Fruit fly (Drosophila melanogaster) whole organism, embryonic: ENCODE data around the gene CG5043.

Experiments used
- Ada2b ChIP-seq: fragments of 200-800 bp; sonication (Bioruptor generic); IDR thresholded peaks from 2 replicates; pipeline ENCODE4 v1.3.6; 2022; ENCODE audit warnings: missing biosample characterization, missing genetic modification characterization
- Atf-2 ChIP-seq: fragments of 200-800 bp; sonication (Bioruptor generic); optimal IDR thresholded peaks from 2 replicates; lab custom pipeline; 2016; ENCODE audit warnings: missing biosample characterization, missing genetic modification characterization
- C15 ChIP-seq: fragments of 200-800 bp; sonication (Bioruptor generic); IDR thresholded peaks from 3 replicates; pipeline ENCODE4 v1.3.6; 2022; ENCODE audit warnings: missing biosample characterization, missing genetic modification characterization
- CG10147 ChIP-seq: fragments of 200-800 bp; sonication (Bioruptor generic); optimal IDR thresholded peaks from 2 replicates; lab custom pipeline; 2019; ENCODE audit warnings: missing biosample characterization, mild to moderate bottlenecking, missing genetic modification characterization, moderate library complexity
- CG10462 ChIP-seq: fragments of 200-800 bp; sonication (Bioruptor generic); optimal IDR thresholded peaks from 2 replicates; lab custom pipeline; 2016; ENCODE audit warnings: missing biosample characterization, missing genetic modification characterization
- CG10654 ChIP-seq: fragments of 200-800 bp; sonication (Bioruptor generic); optimal IDR thresholded peaks from 2 replicates; lab custom pipeline; 2016; ENCODE audit warnings: missing biosample characterization, missing genetic modification characterization
- CG13123 ChIP-seq: fragments of 200-800 bp; sonication (Bioruptor generic); optimal IDR thresholded peaks from 2 replicates; lab custom pipeline; 2016; ENCODE audit warnings: missing biosample characterization, missing genetic modification characterization
- CG1603 ChIP-seq: fragments of 200-800 bp; sonication (Bioruptor generic); optimal IDR thresholded peaks from 2 replicates; lab custom pipeline; 2019; ENCODE audit warnings: missing biosample characterization, mild to moderate bottlenecking, missing genetic modification characterization, moderate library complexity
- CG17568 ChIP-seq: fragments of 200-800 bp; sonication (Bioruptor generic); optimal IDR thresholded peaks from 2 replicates; lab custom pipeline; 2018; ENCODE audit warnings: missing biosample characterization, mild to moderate bottlenecking, missing genetic modification characterization, moderate library complexity
- CG18764 ChIP-seq: fragments of 200-800 bp; sonication (Bioruptor generic); optimal IDR thresholded peaks from 3 replicates; lab custom pipeline; 2016; ENCODE audit warnings: missing biosample characterization, missing genetic modification characterization
- CG32532 ChIP-seq: fragments of 200-800 bp; sonication (Bioruptor generic); IDR thresholded peaks from 2 replicates; pipeline ENCODE4 v1.3.6; 2022; ENCODE audit warnings: missing biosample characterization, missing genetic modification characterization
- CG32772 ChIP-seq: fragments of 200-800 bp; sonication (Bioruptor generic); IDR thresholded peaks from 2 replicates; pipeline ENCODE4 v1.3.6; 2022; ENCODE audit warnings: missing biosample characterization, missing genetic modification characterization
- CG34376 ChIP-seq: fragments of 200-800 bp; sonication (Bioruptor generic); optimal IDR thresholded peaks from 2 replicates; lab custom pipeline; 2018; ENCODE audit warnings: missing biosample characterization, mild to moderate bottlenecking, missing genetic modification characterization
- CG4282 ChIP-seq: fragments of 200-800 bp; sonication (Bioruptor generic); optimal IDR thresholded peaks from 2 replicates; lab custom pipeline; 2016; ENCODE audit warnings: missing biosample characterization, missing genetic modification characterization
- CG4328 ChIP-seq: fragments of 200-800 bp; sonication (Bioruptor generic); optimal IDR thresholded peaks from 3 replicates; lab custom pipeline; 2017; ENCODE audit warnings: missing biosample characterization, missing genetic modification reagents, missing genetic modification characterization
- CG4424 ChIP-seq: fragments of 200-800 bp; sonication (Bioruptor generic); optimal IDR thresholded peaks from 3 replicates; lab custom pipeline; 2016; ENCODE audit warnings: missing biosample characterization, missing genetic modification characterization
- CG4617 ChIP-seq: fragments of 200-800 bp; sonication (Bioruptor generic); optimal IDR thresholded peaks from 3 replicates; lab custom pipeline; 2016; ENCODE audit warnings: missing biosample characterization, missing genetic modification characterization, borderline replicate concordance
- Dbx ChIP-seq: fragments of 200-800 bp; sonication (Bioruptor generic); IDR thresholded peaks from 3 replicates; pipeline ENCODE4 v1.3.6; 2022; ENCODE audit warnings: missing biosample characterization, missing genetic modification characterization
- Fer2 ChIP-seq: fragments of 200-800 bp; sonication (Bioruptor generic); optimal IDR thresholded peaks from 2 replicates; lab custom pipeline; 2018; ENCODE audit warnings: missing biosample characterization, mild to moderate bottlenecking, missing genetic modification characterization, moderate library complexity
- Fer3 ChIP-seq: fragments of 200-800 bp; sonication (Bioruptor generic); optimal IDR thresholded peaks from 2 replicates; lab custom pipeline; 2018; ENCODE audit warnings: missing biosample characterization, mild to moderate bottlenecking, missing genetic modification characterization, moderate library complexity
- HmgZ ChIP-seq: fragments of 200-800 bp; sonication (Bioruptor generic); optimal IDR thresholded peaks from 2 replicates; lab custom pipeline; 2018; ENCODE audit warnings: missing biosample characterization, mild to moderate bottlenecking, missing genetic modification characterization
- MESR4 ChIP-seq: fragments of 200-800 bp; sonication (Bioruptor generic); optimal IDR thresholded peaks from 2 replicates; lab custom pipeline; 2018; ENCODE audit warnings: missing biosample characterization, mild to moderate bottlenecking, missing genetic modification characterization, moderate library complexity
- MTF-1 ChIP-seq: fragments of 200-800 bp; sonication (Bioruptor generic); optimal IDR thresholded peaks from 2 replicates; lab custom pipeline; 2018; ENCODE audit warnings: missing biosample characterization, mild to moderate bottlenecking, missing genetic modification characterization, borderline replicate concordance
- Nf-YB ChIP-seq: fragments of 200-800 bp; sonication (Bioruptor generic); optimal IDR thresholded peaks from 3 replicates; lab custom pipeline; 2019; ENCODE audit warnings: missing biosample characterization, mild to moderate bottlenecking, missing genetic modification characterization, moderate library complexity
- Opbp ChIP-seq: fragments of 200-800 bp; sonication (Bioruptor generic); IDR thresholded peaks from 3 replicates; pipeline ENCODE4 v1.3.6; 2022; ENCODE audit warnings: missing biosample characterization, missing genetic modification characterization; ENCODE audit not compliant: partially characterized antibody
- Ptx1 ChIP-seq: fragments of 200-800 bp; sonication (Bioruptor generic); IDR thresholded peaks from 2 replicates; pipeline ENCODE4 v1.3.6; 2022; ENCODE audit warnings: missing biosample characterization, missing genetic modification characterization
- Rfx ChIP-seq: fragments of 200-800 bp; sonication (Bioruptor generic); IDR thresholded peaks from 2 replicates; pipeline ENCODE4 v1.3.6; 2022; ENCODE audit warnings: missing biosample characterization, missing genetic modification characterization
- Six4 ChIP-seq: fragments of 200-800 bp; sonication (Bioruptor generic); optimal IDR thresholded peaks from 2 replicates; lab custom pipeline; 2016; ENCODE audit warnings: missing biosample characterization, missing genetic modification characterization
- Sox100B ChIP-seq: fragments of 200-800 bp; sonication (Bioruptor generic); optimal IDR thresholded peaks from 3 replicates; lab custom pipeline; 2018; ENCODE audit warnings: missing biosample characterization, mild to moderate bottlenecking, missing genetic modification characterization
- Usf ChIP-seq: fragments of 200-800 bp; sonication (Bioruptor generic); optimal IDR thresholded peaks from 2 replicates; lab custom pipeline; 2017; ENCODE audit warnings: missing genotype, missing biosample characterization, missing genetic modification characterization
- YL-1 ChIP-seq: fragments of 200-800 bp; sonication (Bioruptor generic); optimal IDR thresholded peaks from 3 replicates; lab custom pipeline; 2017; ENCODE audit warnings: missing biosample characterization, mild to moderate bottlenecking, missing genetic modification characterization
- ara ChIP-seq: fragments of 200-800 bp; sonication (Bioruptor generic); IDR thresholded peaks from 2 replicates; pipeline ENCODE4 v1.3.6; 2022; ENCODE audit warnings: missing biosample characterization, missing genetic modification characterization
- ase ChIP-seq: fragments of 200-800 bp; sonication (Bioruptor generic); IDR thresholded peaks from 3 replicates; pipeline ENCODE4 v1.3.6; 2022; ENCODE audit warnings: missing biosample characterization, missing genetic modification characterization
- bigmax ChIP-seq: fragments of 200-800 bp; sonication (Bioruptor generic); optimal IDR thresholded peaks from 2 replicates; lab custom pipeline; 2018; ENCODE audit warnings: missing biosample characterization, mild to moderate bottlenecking, missing genetic modification characterization
- cato ChIP-seq: fragments of 200-800 bp; sonication (Bioruptor generic); optimal IDR thresholded peaks from 2 replicates; lab custom pipeline; 2016; ENCODE audit warnings: missing biosample characterization, missing genetic modification characterization, borderline replicate concordance
- chif ChIP-seq, 2 experiments: fragments of 200-800 bp; sonication (Bioruptor generic); optimal IDR thresholded peaks; 3 replicates each; lab custom pipeline; 2016; ENCODE audit warnings: missing biosample characterization in 2 of 2, missing genetic modification characterization in 2 of 2
- chinmo ChIP-seq: fragments of 200-800 bp; sonication (Bioruptor generic); IDR thresholded peaks from 4 replicates; pipeline ENCODE4 v1.3.6; 2022; ENCODE audit warnings: missing biosample characterization, missing genetic modification characterization; ENCODE audit not compliant: partially characterized antibody
- chn ChIP-seq: fragments of 200-800 bp; sonication (Bioruptor generic); optimal IDR thresholded peaks from 2 replicates; lab custom pipeline; 2016; ENCODE audit warnings: missing biosample characterization, missing genetic modification characterization
- ci ChIP-seq: fragments of 200-800 bp; sonication (Bioruptor generic); IDR thresholded peaks from 3 replicates; pipeline ENCODE4 v1.3.6; 2022; ENCODE audit warnings: missing biosample characterization, missing genetic modification characterization
- dan ChIP-seq: fragments of 200-800 bp; sonication (Bioruptor generic); IDR thresholded peaks from 2 replicates; pipeline ENCODE4 v1.3.6; 2022; ENCODE audit warnings: missing biosample characterization, missing genetic modification characterization
- fd96Cb ChIP-seq: fragments of 200-800 bp; sonication (Bioruptor generic); optimal IDR thresholded peaks from 2 replicates; lab custom pipeline; 2018; ENCODE audit warnings: missing biosample characterization, mild to moderate bottlenecking, missing genetic modification characterization, moderate library complexity
- lab ChIP-seq: fragments of 200-800 bp; sonication (Bioruptor generic); optimal IDR thresholded peaks from 3 replicates; lab custom pipeline; 2017; ENCODE audit warnings: missing biosample characterization, missing genetic modification characterization, mild to moderate bottlenecking, moderate library complexity, missing genetic modification reagents
- pros ChIP-seq: fragments of 200-800 bp; sonication (Bioruptor generic); optimal IDR thresholded peaks from 3 replicates; lab custom pipeline; 2019; ENCODE audit warnings: missing biosample characterization, mild to moderate bottlenecking, missing genetic modification characterization, moderate library complexity
- row ChIP-seq: fragments of 200-800 bp; sonication (Bioruptor generic); IDR thresholded peaks from 3 replicates; pipeline ENCODE4 v1.3.6; 2022; ENCODE audit warnings: missing biosample characterization, missing genetic modification characterization
- sd ChIP-seq: fragments of 200-800 bp; sonication (Bioruptor generic); optimal IDR thresholded peaks from 3 replicates; lab custom pipeline; 2018; ENCODE audit warnings: missing biosample characterization, mild to moderate bottlenecking, missing genetic modification characterization, moderate library complexity
- slp2 ChIP-seq: fragments of 200-800 bp; sonication (Bioruptor generic); optimal IDR thresholded peaks from 2 replicates; lab custom pipeline; 2016; ENCODE audit warnings: missing biosample characterization, missing genetic modification characterization
- ssp ChIP-seq: fragments of 200-800 bp; sonication (Bioruptor generic); IDR thresholded peaks from 2 replicates; pipeline ENCODE4 v1.3.6; 2022; ENCODE audit warnings: missing biosample characterization, missing genetic modification characterization
- stwl ChIP-seq: fragments of 200-800 bp; sonication (Bioruptor generic); optimal IDR thresholded peaks from 3 replicates; lab custom pipeline; 2018; ENCODE audit warnings: missing biosample characterization, mild to moderate bottlenecking, missing genetic modification characterization, moderate library complexity
- tgo ChIP-seq: fragments of 200-800 bp; sonication (Bioruptor generic); IDR thresholded peaks from 3 replicates; pipeline ENCODE4 v1.3.6; 2022; ENCODE audit warnings: missing biosample characterization, missing genetic modification characterization
- twi ChIP-seq: fragments of 200-800 bp; optimal IDR thresholded peaks from 2 replicates; lab custom pipeline; 2019; ENCODE audit warnings: missing biosample characterization, mild to moderate bottlenecking, missing genetic modification characterization, moderate library complexity
- zf30C ChIP-seq: fragments of 200-800 bp; sonication (Bioruptor generic); optimal IDR thresholded peaks from 3 replicates; lab custom pipeline; 2018; ENCODE audit warnings: missing biosample characterization, mild to moderate bottlenecking, missing genetic modification characterization

CG5043 gene

DNA sequence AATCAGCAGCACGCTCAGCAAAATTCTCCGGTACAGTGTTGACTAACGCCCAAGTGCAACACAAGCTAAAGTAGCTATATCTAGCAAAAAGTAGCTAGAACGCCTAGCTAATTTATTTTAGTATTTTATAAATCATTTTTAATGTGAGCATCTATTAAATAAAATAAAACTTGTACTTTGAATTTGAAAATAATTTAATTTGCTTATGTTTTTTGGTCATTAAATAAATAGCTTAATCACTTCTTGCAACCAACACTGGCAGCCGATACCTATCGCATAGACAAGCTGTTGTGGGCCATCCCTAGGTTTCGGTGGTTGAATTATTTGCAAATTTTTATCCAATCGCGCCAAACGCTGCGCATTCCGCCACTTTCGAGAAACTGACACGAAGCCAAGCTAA lies 23.3 kb upstream of the CG5043 start, which contains the start of the genes Polr2J and CG15141 (continued):
- TF ChIP-seq cato (GFP tag; lab: Kevin White, UChicago) (peak; percentile 84), chn (GFP tag; lab: Kevin White, UChicago) (peak; percentile 75), Dbx (GFP tag; lab: Robert Waterston, UW) (peak; percentile 92), Fer2 (tag; lab: Kevin White, UChicago) (peak; percentile 66), stwl (tag; lab: Kevin White, UChicago) (peak; percentile 95), CG18764 (GFP tag; lab: Kevin White, UChicago) (peak; percentile 78), CG10147 (GFP tag; lab: Kevin White, UChicago) (no peak), CG4328 (GFP tag; lab: Kevin White, UChicago) (peak; percentile 70), CG10462 (GFP tag; lab: Kevin White, UChicago) (peak; percentile 73), chif (GFP tag; optimal IDR thresholded peaks at IDR 0.05; lab: Kevin White, UChicago) (peak; percentile 45 to 77), CG1603 (peak; percentile 59), ase (peak; percentile 79), CG32772 (GFP tag; lab: Robert Waterston, UW) (peak; percentile 92), chinmo (GFP tag; lab: Robert Waterston, UW) (no peak), HmgZ (tag; lab: Kevin White, UChicago) (peak; percentile 89), CG32532 (GFP tag; lab: Robert Waterston, UW) (peak; percentile 88), zf30C (GFP tag; lab: Kevin White, UChicago) (no peak), CG4424 (peak; percentile 84), Rfx (GFP tag; lab: Robert Waterston, UW) (peak; percentile 91), YL-1 (peak; percentile 85), Atf-2 (GFP tag; lab: Kevin White, UChicago) (peak; percentile 55), slp2 (GFP tag; lab: Kevin White, UChicago) (peak; percentile 41), C15 (GFP tag; lab: Robert Waterston, UW) (peak; percentile 81; the same call in 2 of the 3 replicates), twi (no peak), CG4282 (no peak), Six4 (GFP tag; lab: Kevin White, UChicago) (peak; percentile 63), Nf-YB (GFP tag; lab: Kevin White, UChicago) (peak; percentile 70), MESR4 (peak; percentile 23), row (GFP tag; lab: Robert Waterston, UW) (peak; percentile 97), CG10654 (GFP tag; lab: Kevin White, UChicago) (peak; percentile 83), CG4617 (GFP tag; lab: Kevin White, UChicago) (peak; percentile 89), fd96Cb (peak; percentile 81), ssp (peak; percentile 91), Ada2b (GFP tag; lab: Robert Waterston, UW) (peak; percentile 71), Usf (GFP tag; lab: Kevin White, UChicago) (peak; percentile 69), dan (no peak), Ptx1 (GFP tag; lab: Robert Waterston, UW) (peak; percentile 95), lab (GFP tag; lab: Kevin White, UChicago) (peak; percentile 86), Opbp (GFP tag; lab: Robert Waterston, UW) (peak; percentile 64; the same call in 2 of the 3 replicates), CG13123 (GFP tag; lab: Kevin White, UChicago) (peak; percentile 69), bigmax (GFP tag; lab: Kevin White, UChicago) (no peak), ci (peak; percentile 68; the same call in 2 of the 3 replicates), ara (GFP tag; lab: Robert Waterston, UW) (peak; percentile 80), pros (GFP tag; lab: Kevin White, UChicago) (no peak), Fer3 (tag; lab: Kevin White, UChicago) (peak; percentile 81), Sox100B (peak; percentile 81), tgo (GFP tag; lab: Robert Waterston, UW) (peak; percentile 91), CG17568 (GFP tag; lab: Kevin White, UChicago) (no peak), CG34376 (peak; percentile 76), sd (tag; lab: Kevin White, UChicago) (no peak), MTF-1 (GFP tag; lab: Kevin White, UChicago) (no peak)
